Fruit fly (Drosophila melanogaster) whole organism, embryonic: ENCODE data around the gene CG14646.

ENCODE experiments used
- Ada2b ChIP-seq: fragments of 200-800 bp; sonication (Bioruptor generic); IDR thresholded peaks from 2 replicates; pipeline ENCODE4 v1.3.6; 2022; ENCODE audit warnings: missing biosample characterization, missing genetic modification characterization
- B-H1 ChIP-seq: fragments of 200-800 bp; sonication (Bioruptor generic); IDR thresholded peaks from 3 replicates; pipeline ENCODE4 v1.3.6; 2022; ENCODE audit warnings: missing biosample characterization, missing genetic modification characterization
- CG10274 ChIP-seq: fragments of 200-800 bp; sonication (Bioruptor generic); optimal IDR thresholded peaks from 3 replicates; lab custom pipeline; 2017; ENCODE audit warnings: missing biosample characterization, mild to moderate bottlenecking, missing genetic modification characterization
- CG10565 ChIP-seq: fragments of 200-800 bp; sonication (Bioruptor generic); optimal IDR thresholded peaks from 3 replicates; lab custom pipeline; 2016; ENCODE audit warnings: missing biosample characterization, mild to moderate bottlenecking, missing genetic modification characterization
- CG13123 ChIP-seq: fragments of 200-800 bp; sonication (Bioruptor generic); optimal IDR thresholded peaks from 2 replicates; lab custom pipeline; 2016; ENCODE audit warnings: missing biosample characterization, missing genetic modification characterization
- CG1529 ChIP-seq: fragments of 200-800 bp; sonication (Bioruptor generic); optimal IDR thresholded peaks from 3 replicates; lab custom pipeline; 2018; ENCODE audit warnings: missing biosample characterization, missing genetic modification characterization
- CG1602 ChIP-seq: fragments of 200-800 bp; sonication (Bioruptor generic); optimal IDR thresholded peaks from 3 replicates; lab custom pipeline; 2016; ENCODE audit warnings: missing biosample characterization, missing genetic modification characterization
- CG18011 ChIP-seq: fragments of 200-800 bp; sonication (Bioruptor generic); optimal IDR thresholded peaks from 2 replicates; lab custom pipeline; 2017; ENCODE audit warnings: missing biosample characterization, missing genetic modification characterization, mild to moderate bottlenecking, moderate library complexity, missing genotype
- CG2129 ChIP-seq: fragments of 200-800 bp; sonication (Bioruptor generic); IDR thresholded peaks from 2 replicates; pipeline ENCODE4 v1.3.6; 2022; ENCODE audit warnings: missing biosample characterization, missing genetic modification characterization; ENCODE audit not compliant: partially characterized antibody
- CG31224 ChIP-seq: fragments of 200-800 bp; sonication (Bioruptor generic); IDR thresholded peaks from 2 replicates; pipeline ENCODE4 v1.3.6; 2022; ENCODE audit warnings: missing biosample characterization, missing genetic modification characterization
- CG33213 ChIP-seq: fragments of 200-800 bp; sonication (Bioruptor generic); optimal IDR thresholded peaks from 3 replicates; lab custom pipeline; 2016; ENCODE audit warnings: missing biosample characterization, missing genetic modification characterization
- CG4404 ChIP-seq: fragments of 200-800 bp; sonication (Bioruptor generic); IDR thresholded peaks from 2 replicates; pipeline ENCODE4 v1.3.6; 2022; ENCODE audit warnings: missing biosample characterization, missing genetic modification characterization
- CG4730 ChIP-seq: fragments of 200-800 bp; sonication (Bioruptor generic); IDR thresholded peaks from 2 replicates; pipeline ENCODE4 v1.3.6; 2022; ENCODE audit warnings: missing biosample characterization, missing genetic modification characterization
- CG4854 ChIP-seq: fragments of 200-800 bp; sonication (Bioruptor generic); optimal IDR thresholded peaks from 2 replicates; lab custom pipeline; 2016; ENCODE audit warnings: missing biosample characterization, missing genetic modification characterization, inconsistent platforms
- CG7786 ChIP-seq: fragments of 200-800 bp; sonication (Bioruptor generic); optimal IDR thresholded peaks from 2 replicates; lab custom pipeline; 2016; ENCODE audit warnings: missing biosample characterization, missing genetic modification characterization
- CG8478 ChIP-seq: fragments of >200 bp; optimal IDR thresholded peaks from 2 replicates; lab custom pipeline; 2018
- CG9609 ChIP-seq: fragments of 200-800 bp; sonication (Bioruptor generic); optimal IDR thresholded peaks from 3 replicates; lab custom pipeline; 2016; ENCODE audit warnings: missing biosample characterization, missing genetic modification characterization
- D19A ChIP-seq: fragments of 200-800 bp; optimal IDR thresholded peaks from 3 replicates; lab custom pipeline; 2019; ENCODE audit warnings: missing biosample characterization, mild to moderate bottlenecking, missing genetic modification characterization, moderate library complexity
- HLHmδ ChIP-seq: fragments of 200-800 bp; sonication (Bioruptor generic); optimal IDR thresholded peaks from 2 replicates; lab custom pipeline; 2018; ENCODE audit warnings: missing biosample characterization, mild to moderate bottlenecking, missing genetic modification characterization, moderate library complexity
- HmgD ChIP-seq: fragments of 200-800 bp; sonication (Bioruptor generic); optimal IDR thresholded peaks from 3 replicates; lab custom pipeline; 2016; ENCODE audit warnings: missing biosample characterization, missing genetic modification characterization
- Hmx ChIP-seq: fragments of 200-800 bp; sonication (Bioruptor generic); optimal IDR thresholded peaks from 2 replicates; lab custom pipeline; 2016; ENCODE audit warnings: missing biosample characterization, missing genetic modification characterization
- Hr51 ChIP-seq, 2 experiments: fragments of 200-800 bp; sonication (Bioruptor generic); optimal IDR thresholded peaks; 2 replicates in 1 of 2; 3 replicates in 1 of 2; lab custom pipeline; 2016 to 2018; ENCODE audit warnings: missing biosample characterization in 2 of 2, missing genetic modification characterization in 2 of 2, mild to moderate bottlenecking in 1 of 2, moderate library complexity in 1 of 2
- Max ChIP-seq: fragments of 200-800 bp; sonication (Bioruptor generic); optimal IDR thresholded peaks from 2 replicates; lab custom pipeline; 2016; ENCODE audit warnings: missing biosample characterization, mild to moderate bottlenecking, missing genetic modification characterization
- Mrtf ChIP-seq: fragments of 200-800 bp; sonication (Bioruptor generic); IDR thresholded peaks from 3 replicates; pipeline ENCODE4 v1.3.6; 2022; ENCODE audit warnings: missing biosample characterization, missing genetic modification characterization
- Myb ChIP-seq: fragments of 200-800 bp; sonication (Bioruptor generic); optimal IDR thresholded peaks from 2 replicates; lab custom pipeline; 2016; ENCODE audit warnings: missing biosample characterization, missing genetic modification characterization
- NK7.1 ChIP-seq: fragments of 200-800 bp; sonication (Bioruptor generic); optimal IDR thresholded peaks from 3 replicates; lab custom pipeline; 2016; ENCODE audit warnings: missing biosample characterization, missing genetic modification characterization
- Nf-YA ChIP-seq: fragments of 200-800 bp; sonication (Bioruptor generic); IDR thresholded peaks from 2 replicates; pipeline ENCODE4 v1.3.6; 2022; ENCODE audit warnings: missing biosample characterization, missing genetic modification characterization
- Oli ChIP-seq: fragments of 200-800 bp; sonication (Bioruptor generic); optimal IDR thresholded peaks from 2 replicates; lab custom pipeline; 2018; ENCODE audit warnings: missing biosample characterization, mild to moderate bottlenecking, missing genetic modification characterization, moderate library complexity
- Ptx1 ChIP-seq: fragments of 200-800 bp; sonication (Bioruptor generic); IDR thresholded peaks from 2 replicates; pipeline ENCODE4 v1.3.6; 2022; ENCODE audit warnings: missing biosample characterization, missing genetic modification characterization
- Sry-β ChIP-seq: fragments of 200-800 bp; sonication (Bioruptor generic); optimal IDR thresholded peaks from 2 replicates; lab custom pipeline; 2018; ENCODE audit warnings: missing biosample characterization, mild to moderate bottlenecking, missing genetic modification characterization, moderate library complexity
- Xrp1 ChIP-seq: fragments of 200-800 bp; sonication (Bioruptor generic); IDR thresholded peaks from 2 replicates; pipeline ENCODE4 v1.3.6; 2022; ENCODE audit warnings: missing biosample characterization, missing genetic modification characterization
- cato ChIP-seq: fragments of 200-800 bp; sonication (Bioruptor generic); optimal IDR thresholded peaks from 2 replicates; lab custom pipeline; 2016; ENCODE audit warnings: missing biosample characterization, missing genetic modification characterization, borderline replicate concordance
- cg ChIP-seq: fragments of 200-800 bp; sonication (Bioruptor generic); optimal IDR thresholded peaks from 3 replicates; lab custom pipeline; 2019; ENCODE audit warnings: missing biosample characterization, mild to moderate bottlenecking, missing genetic modification characterization, moderate library complexity
- chm ChIP-seq: fragments of 200-800 bp; sonication (Bioruptor generic); IDR thresholded peaks from 2 replicates; pipeline ENCODE4 v1.3.6; 2022; ENCODE audit warnings: missing biosample characterization, missing genetic modification characterization
- chn ChIP-seq: fragments of 200-800 bp; sonication (Bioruptor generic); optimal IDR thresholded peaks from 2 replicates; lab custom pipeline; 2016; ENCODE audit warnings: missing biosample characterization, missing genetic modification characterization
- dmrt11E ChIP-seq: fragments of 200-800 bp; sonication (Bioruptor generic); optimal IDR thresholded peaks from 3 replicates; lab custom pipeline; 2018; ENCODE audit warnings: missing biosample characterization, mild to moderate bottlenecking, missing genetic modification characterization, moderate library complexity
- grau ChIP-seq: fragments of 200-800 bp; optimal IDR thresholded peaks from 3 replicates; lab custom pipeline; 2019; ENCODE audit warnings: missing biosample characterization, mild to moderate bottlenecking, missing genetic modification characterization, moderate library complexity
- gro ChIP-seq: fragments of 200-800 bp; sonication (Bioruptor generic); optimal IDR thresholded peaks from 2 replicates; lab custom pipeline; 2016; ENCODE audit warnings: missing biosample characterization, missing genetic modification characterization
- hkb ChIP-seq, 2 experiments: fragments of 200-800 bp in 1 of 2; fragments of >200 bp in 1 of 2; sonication (Bioruptor generic) in 1 of 2; IDR thresholded peaks in 1 of 2; optimal IDR thresholded peaks in 1 of 2; 2 replicates each; pipeline versions ENCODE4 v1.3.6 to Lab custom; 2017 to 2022; ENCODE audit warnings: missing biosample characterization in 1 of 2, missing genetic modification characterization in 1 of 2
- jigr1 ChIP-seq: fragments of 200-800 bp; sonication (Bioruptor generic); IDR thresholded peaks from 3 replicates; pipeline ENCODE4 v1.3.6; 2022; ENCODE audit warnings: missing biosample characterization, missing genetic modification characterization
- lmd ChIP-seq: fragments of 200-800 bp; sonication (Bioruptor generic); IDR thresholded peaks from 2 replicates; pipeline ENCODE4 v1.3.6; 2022; ENCODE audit warnings: missing biosample characterization, missing genetic modification characterization
- prd ChIP-seq, 3 experiments: fragments of >200 bp in 2 of 3; fragments of 200-800 bp in 1 of 3; sonication (Bioruptor generic) in 1 of 3; optimal IDR thresholded peaks in 2 of 3; IDR thresholded peaks in 1 of 3; 2 replicates in 2 of 3; 3 replicates in 1 of 3; pipeline versions ENCODE4 v1.3.6 to Lab custom; 2017 to 2022; ENCODE audit warnings: missing biosample characterization in 1 of 3, missing genetic modification characterization in 1 of 3
- psq ChIP-seq: fragments of 200-800 bp; sonication (Bioruptor generic); optimal IDR thresholded peaks from 2 replicates; lab custom pipeline; 2017; ENCODE audit warnings: missing biosample characterization, missing genetic modification characterization
- salm ChIP-seq: fragments of 200-800 bp; sonication (Bioruptor generic); optimal IDR thresholded peaks from 2 replicates; lab custom pipeline; 2018; ENCODE audit warnings: missing biosample characterization, mild to moderate bottlenecking, missing genetic modification characterization
- slbo ChIP-seq: fragments of 200-800 bp; sonication (Bioruptor generic); IDR thresholded peaks from 2 replicates; pipeline ENCODE4 v1.3.6; 2022; ENCODE audit warnings: missing biosample characterization, missing genetic modification characterization
- vvl ChIP-seq: fragments of 200-800 bp; sonication (Bioruptor generic); IDR thresholded peaks from 2 replicates; pipeline ENCODE4 v1.3.6; 2022; ENCODE audit warnings: missing biosample characterization, missing genetic modification characterization
- z ChIP-seq: fragments of 200-800 bp; sonication (Bioruptor generic); IDR thresholded peaks from 3 replicates; pipeline ENCODE4 v1.3.6; 2022; ENCODE audit warnings: missing biosample characterization, missing genetic modification characterization
- zf30C ChIP-seq: fragments of 200-800 bp; sonication (Bioruptor generic); optimal IDR thresholded peaks from 3 replicates; lab custom pipeline; 2018; ENCODE audit warnings: missing biosample characterization, mild to moderate bottlenecking, missing genetic modification characterization

Gene CG14646

DNA sequence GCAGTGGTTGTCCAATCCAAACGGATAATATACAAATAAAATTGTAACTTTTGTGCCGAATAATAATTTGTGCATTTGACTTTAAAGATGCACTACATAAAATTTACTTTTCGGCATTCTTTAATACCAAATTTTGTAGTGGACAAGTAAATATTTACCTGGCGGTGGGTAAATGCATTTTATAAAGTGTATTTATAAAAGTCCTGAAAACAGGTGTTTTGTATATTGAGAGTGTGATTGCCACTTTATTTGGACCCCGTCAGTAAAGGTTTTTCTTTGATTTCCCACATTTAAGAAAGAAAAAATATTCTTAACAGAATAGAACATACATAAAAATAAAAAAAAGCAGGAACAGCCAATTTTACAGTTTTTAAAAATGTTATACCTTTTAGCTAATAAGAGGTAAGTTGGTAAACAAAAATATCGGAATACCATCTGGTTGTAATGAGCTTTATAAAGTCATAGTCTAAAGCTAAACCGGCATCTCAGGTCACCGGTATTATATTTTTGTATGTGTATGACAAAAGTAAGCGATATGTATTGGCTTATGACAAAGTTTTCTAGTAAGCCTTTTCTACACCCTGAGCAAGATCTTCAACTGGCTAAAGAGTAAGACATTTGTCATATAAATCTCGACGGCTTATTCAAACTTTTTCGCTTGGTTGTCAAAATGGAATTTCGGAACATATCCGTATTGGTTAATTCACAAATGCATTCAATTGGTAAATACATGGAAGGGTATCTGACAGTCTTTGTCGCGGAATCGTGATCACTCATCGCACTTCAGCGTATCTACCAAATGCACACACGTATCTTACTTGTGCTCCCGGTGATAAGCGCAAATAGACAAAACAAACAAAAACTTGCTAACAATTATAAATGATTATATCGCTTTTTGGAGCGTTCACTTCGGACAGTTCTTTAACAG, 4.8 kb downstream of the CG14646 start (continued):
- TF ChIP-seq chm: peak; percentile 17; the same call in 1 of the 2 replicates
- peak; percentile 56 for TF ChIP-seq cg (GFP tag; lab: Kevin White, UChicago)
- TF ChIP-seq Myb (GFP tag; lab: Kevin White, UChicago): peak; percentile 81
- TF ChIP-seq CG4404: peak; percentile 46; the same call in 1 of the 2 replicates
- peak; percentile 95 for TF ChIP-seq vvl (GFP tag; lab: Robert Waterston, UW)
- TF ChIP-seq Oli: peak; percentile 90
- TF ChIP-seq cato (GFP tag; lab: Kevin White, UChicago): peak; percentile 62
- peak; percentile 85 for TF ChIP-seq chn
- TF ChIP-seq lmd: peak; percentile 88
- peak; percentile 68 for TF ChIP-seq CG18011
- TF ChIP-seq Ptx1 (GFP tag; lab: Robert Waterston, UW): peak; percentile 91
- TF ChIP-seq Sry-β (GFP tag; lab: Kevin White, UChicago): peak; percentile 70
- peak; percentile 74 for TF ChIP-seq Nf-YA (GFP tag; lab: Robert Waterston, UW)
- peak; percentile 95 for TF ChIP-seq gro
- peak; percentile 69 for TF ChIP-seq CG1529 (GFP tag; lab: Kevin White, UChicago)
- no peak for TF ChIP-seq prd (optimal IDR thresholded peaks at IDR 0.05; lab: Kevin White, UChicago)
- peak; percentile 90 for TF ChIP-seq prd (GFP tag; IDR thresholded peaks at IDR 0.05; lab: Robert Waterston, UW)
- TF ChIP-seq Hr51 (GFP tag; optimal IDR thresholded peaks at IDR 0.05; lab: Kevin White, UChicago): peak; percentile 76 to 93
- peak; percentile 18 for TF ChIP-seq Hmx (GFP tag; lab: Kevin White, UChicago)
- peak; percentile 80 for TF ChIP-seq CG4854 (GFP tag; lab: Kevin White, UChicago)
- TF ChIP-seq CG10274 (GFP tag; lab: Kevin White, UChicago): peak; percentile 92
- peak; percentile 77 for TF ChIP-seq CG33213 (GFP tag; lab: Kevin White, UChicago)
- TF ChIP-seq CG10565 (GFP tag; lab: Kevin White, UChicago): peak; percentile 7
- peak; percentile 83 for TF ChIP-seq B-H1 (GFP tag; lab: Robert Waterston, UW)
- peak; percentile 83 for TF ChIP-seq CG1602 (GFP tag; lab: Kevin White, UChicago)
- peak; percentile 92 for TF ChIP-seq CG7786 (GFP tag; lab: Kevin White, UChicago)
- TF ChIP-seq NK7.1 (GFP tag; lab: Kevin White, UChicago): peak; percentile 75
- peak; percentile 83 for TF ChIP-seq CG4730
- TF ChIP-seq CG2129 (GFP tag; lab: Robert Waterston, UW): no peak
- TF ChIP-seq salm (tag; lab: Kevin White, UChicago): peak; percentile 87
- peak; percentile 41 for TF ChIP-seq psq (GFP tag; lab: Kevin White, UChicago)
- peak; percentile 91 for TF ChIP-seq slbo (GFP tag; lab: Robert Waterston, UW)
- peak; percentile 99 for TF ChIP-seq D19A (tag; lab: Kevin White, UChicago)
- TF ChIP-seq CG9609 (GFP tag; lab: Kevin White, UChicago): peak; percentile 88
- no peak for TF ChIP-seq zf30C (GFP tag; lab: Kevin White, UChicago)
- peak; percentile 73; the same call in 2 of the 3 replicates for TF ChIP-seq Mrtf
- no peak for TF ChIP-seq CG8478 (lab: Kevin White, UChicago)
- 0 out of 3 replicates have a peak, but pooled peaks have one; percentile 50 for TF ChIP-seq jigr1 (GFP tag; lab: Robert Waterston, UW)
- TF ChIP-seq HLHmδ (GFP tag; lab: Kevin White, UChicago): no peak
- TF ChIP-seq dmrt11E (tag; lab: Kevin White, UChicago): peak; percentile 42
- TF ChIP-seq Xrp1: peak; percentile 84
- peak; percentile 72 for TF ChIP-seq HmgD
- TF ChIP-seq CG13123: peak; percentile 74
- no peak for TF ChIP-seq hkb (optimal IDR thresholded peaks at IDR 0.05; lab: Kevin White, UChicago)
- TF ChIP-seq hkb (GFP tag; IDR thresholded peaks at IDR 0.05; lab: Robert Waterston, UW): peak; percentile 94
- peak; percentile 90 for TF ChIP-seq grau (tag; lab: Kevin White, UChicago)
- TF ChIP-seq Ada2b (GFP tag; lab: Robert Waterston, UW): peak; percentile 86
- TF ChIP-seq CG31224: peak; percentile 66
- no peak for TF ChIP-seq z (GFP tag; lab: Robert Waterston, UW)
- peak; percentile 85 for TF ChIP-seq Max (GFP tag; lab: Kevin White, UChicago)
